Worm (Caenorhabditis elegans): ENCODE measurements around the gene F42G2.2.

DNA sequence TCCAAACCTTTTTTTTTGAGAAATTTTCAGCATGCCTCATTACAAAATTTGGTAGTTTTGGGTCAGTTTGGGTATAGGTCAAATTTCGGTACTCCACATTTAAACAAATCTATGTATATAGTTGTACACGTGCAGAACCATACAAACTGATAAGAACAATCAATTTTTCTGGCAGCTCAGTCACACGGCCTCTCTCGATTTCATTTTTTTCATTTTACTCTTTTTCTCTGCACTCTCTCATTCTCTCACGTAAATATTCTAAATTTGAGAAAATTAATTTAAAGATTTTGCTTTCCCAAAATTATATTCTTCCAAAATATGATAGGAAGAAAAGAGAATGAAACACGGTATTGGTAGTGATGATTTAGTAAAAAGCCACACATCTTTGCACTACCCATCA, 820 bp upstream of the F42G2.2 start:
- no peak for TF ChIP-seq odd-2 (tag; optimal IDR thresholded peaks at IDR 0.05)
- TF ChIP-seq pqm-1 (tag; optimal IDR thresholded peaks at IDR 0.05) = no peak
- no peak for TF ChIP-seq Y22D7AL.16 (tag; optimal IDR thresholded peaks at IDR 0.05)
- TF ChIP-seq unc-55 (GFP tag; optimal IDR thresholded peaks at IDR 0.05) = no peak
- TF ChIP-seq syd-9 (tag; optimal IDR thresholded peaks at IDR 0.05) = no peak
- no peak for TF ChIP-seq lim-6 (tag; optimal IDR thresholded peaks at IDR 0.05)
- TF ChIP-seq tbx-2 (tag; optimal IDR thresholded peaks at IDR 0.05) = no peak
- TF ChIP-seq nhr-232 (tag; optimal IDR thresholded peaks at IDR 0.05) = no peak
- TF ChIP-seq pax-1 (tag; optimal IDR thresholded peaks at IDR 0.05) = no peak
- TF ChIP-seq fax-1 (tag; optimal IDR thresholded peaks at IDR 0.05) = no peak
- TF ChIP-seq sox-4 (tag; optimal IDR thresholded peaks at IDR 0.05) = no peak
- no peak for TF ChIP-seq nfya-1 (tag; optimal IDR thresholded peaks at IDR 0.05)
